Worm (Caenorhabditis elegans) whole organism, L1 larva: ENCODE results near the gene H20J04.4.

Experiments
- C04F5.9 ChIP-seq: sonication (generic microtip); optimal IDR thresholded peaks from 2 replicates; lab custom pipeline; 2016; ENCODE audit warnings: missing genetic modification characterization, missing compliant biosample characterization
- C16A3.4 ChIP-seq: fragments of 150-350 bp; optimal IDR thresholded peaks from 2 replicates; lab custom pipeline; 2014; ENCODE audit warnings: missing biosample characterization, missing genetic modification characterization
- C34B4.2 ChIP-seq: sonication (generic microtip); optimal IDR thresholded peaks from 2 replicates; lab custom pipeline; 2017; ENCODE audit warnings: mild to moderate bottlenecking, missing genetic modification characterization, missing compliant biosample characterization
- aly-2 ChIP-seq: fragments of 150-350 bp; optimal IDR thresholded peaks from 2 replicates; lab custom pipeline; 2014; ENCODE audit warnings: missing biosample characterization, missing genetic modification characterization
- ama-1 ChIP-seq: fragments of 150-350 bp; optimal IDR thresholded peaks from 2 replicates; lab custom pipeline; 2014
- blmp-1 ChIP-seq: fragments of 150-350 bp; optimal IDR thresholded peaks from 2 replicates; lab custom pipeline; 2014; ENCODE audit warnings: missing biosample characterization, missing genetic modification characterization
- ceh-8 ChIP-seq: fragments of 200-800 bp; sonication (Bioruptor generic); optimal IDR thresholded peaks from 2 replicates; lab custom pipeline; 2018; ENCODE audit warnings: mild to moderate bottlenecking, missing genetic modification characterization, moderate library complexity, missing compliant biosample characterization
- ceh-82 ChIP-seq, 3 experiments: fragments of 150-350 bp in 1 of 3; sonication (generic microtip) in 2 of 3; optimal IDR thresholded peaks; 2 replicates each; lab custom pipeline; 2014 to 2017; ENCODE audit warnings: missing biosample characterization in 3 of 3, missing genetic modification characterization in 3 of 3
- ceh-88 ChIP-seq: fragments of 200-800 bp; sonication (Bioruptor generic); IDR thresholded peaks from 2 replicates; pipeline ENCODE4 v1.3.6; 2022; ENCODE audit warnings: missing genetic modification characterization, missing compliant biosample characterization
- ces-1 ChIP-seq: fragments of 150-350 bp; optimal IDR thresholded peaks from 2 replicates; lab custom pipeline; 2014; ENCODE audit warnings: missing biosample characterization, missing genetic modification reagents, missing genetic modification characterization
- dpl-1 ChIP-seq, 3 experiments: fragments of 150-350 bp in 2 of 3; sonication (generic microtip) in 1 of 3; optimal IDR thresholded peaks; 2 replicates each; lab custom pipeline; 2014 to 2017; ENCODE audit warnings: missing biosample characterization in 3 of 3, missing genetic modification characterization in 3 of 3, missing genetic modification reagents in 3 of 3
- dsc-1 ChIP-seq: sonication (generic microtip); optimal IDR thresholded peaks from 2 replicates; lab custom pipeline; 2016; ENCODE audit warnings: mild to moderate bottlenecking, missing genetic modification characterization, missing compliant biosample characterization
- efl-3 ChIP-seq: fragments of 200-800 bp; sonication (Bioruptor generic); optimal IDR thresholded peaks from 2 replicates; lab custom pipeline; 2018; ENCODE audit warnings: mild to moderate bottlenecking, missing genetic modification characterization, missing compliant biosample characterization
- egl-27 ChIP-seq, 2 experiments: fragments of 150-350 bp in 1 of 2; sonication (generic microtip); optimal IDR thresholded peaks; 3 replicates each; lab custom pipeline; 2017 to 2018; ENCODE audit warnings: missing biosample characterization in 2 of 2, missing genetic modification characterization in 2 of 2, missing genetic modification reagents in 2 of 2
- elt-3 ChIP-seq, 6 experiments: fragments of 150-350 bp in 1 of 6; sonication (generic microtip); optimal IDR thresholded peaks; 2 replicates each; lab custom pipeline; 2017 to 2018; ENCODE audit warnings: missing biosample characterization in 6 of 6, missing genetic modification characterization in 6 of 6, inconsistent platforms in 1 of 6
- fkh-10 ChIP-seq: sonication (generic microtip); optimal IDR thresholded peaks from 2 replicates; lab custom pipeline; 2017; ENCODE audit warnings: missing biosample characterization, missing genetic modification reagents, missing genetic modification characterization
- fkh-4 ChIP-seq: sonication (generic microtip); optimal IDR thresholded peaks from 2 replicates; lab custom pipeline; 2016; ENCODE audit warnings: missing compliant biosample characterization, missing genetic modification characterization, borderline replicate concordance
- fkh-8 ChIP-seq: sonication (generic microtip); optimal IDR thresholded peaks from 2 replicates; lab custom pipeline; 2016; ENCODE audit warnings: mild to moderate bottlenecking, missing genetic modification characterization, missing compliant biosample characterization
- grh-1 ChIP-seq: fragments of 200-800 bp; sonication (Bioruptor generic); IDR thresholded peaks from 2 replicates; pipeline ENCODE4 v1.3.6; 2022; ENCODE audit warnings: missing genetic modification reagents, missing genetic modification characterization, missing compliant biosample characterization
- hlh-17 ChIP-seq: fragments of 200-800 bp; sonication (Bioruptor generic); optimal IDR thresholded peaks from 2 replicates; lab custom pipeline; 2018; ENCODE audit warnings: missing genetic modification characterization, mild to moderate bottlenecking, missing compliant biosample characterization, moderate library complexity, borderline replicate concordance
- isw-1 ChIP-seq: fragments of 200-800 bp; sonication (Bioruptor generic); IDR thresholded peaks from 2 replicates; pipeline ENCODE4 v1.3.6; 2022; ENCODE audit warnings: missing genetic modification characterization, missing compliant biosample characterization
- jun-1 ChIP-seq: fragments of 150-350 bp; optimal IDR thresholded peaks from 2 replicates; lab custom pipeline; 2014; ENCODE audit warnings: missing biosample characterization, missing genetic modification reagents, missing genetic modification characterization
- lin-13 ChIP-seq: fragments of 150-350 bp; optimal IDR thresholded peaks from 2 replicates; lab custom pipeline; 2014; ENCODE audit warnings: missing biosample characterization, missing genetic modification reagents, missing genetic modification characterization
- lin-15B ChIP-seq: fragments of 150-350 bp; sonication (generic microtip); optimal IDR thresholded peaks from 3 replicates; lab custom pipeline; 2014; ENCODE audit warnings: missing biosample characterization, missing genetic modification characterization
- lin-35 ChIP-seq, 2 experiments: fragments of 150-350 bp; optimal IDR thresholded peaks; 2 replicates each; lab custom pipeline; 2014; ENCODE audit warnings: missing biosample characterization in 2 of 2, missing genetic modification characterization in 2 of 2, missing genetic modification reagents in 2 of 2
- lin-39 ChIP-seq: fragments of 150-350 bp; optimal IDR thresholded peaks from 2 replicates; lab custom pipeline; 2014; ENCODE audit warnings: missing biosample characterization, missing genetic modification reagents, missing genetic modification characterization
- lir-3 ChIP-seq: sonication (generic microtip); optimal IDR thresholded peaks from 2 replicates; lab custom pipeline; 2016; ENCODE audit warnings: mild to moderate bottlenecking, missing genetic modification characterization, moderate library complexity, missing compliant biosample characterization; ENCODE audit not compliant: poor library complexity
- mab-9 ChIP-seq: fragments of 200-800 bp; sonication (Bioruptor generic); IDR thresholded peaks from 2 replicates; pipeline ENCODE4 v1.3.6; 2022; ENCODE audit warnings: missing genetic modification reagents, missing genetic modification characterization, missing compliant biosample characterization
- mef-2 ChIP-seq: fragments of 150-350 bp; optimal IDR thresholded peaks from 2 replicates; lab custom pipeline; 2014; ENCODE audit warnings: missing biosample characterization, missing genetic modification characterization
- nhr-71 ChIP-seq: sonication (generic microtip); optimal IDR thresholded peaks from 2 replicates; lab custom pipeline; 2016; ENCODE audit warnings: mild to moderate bottlenecking, missing genetic modification characterization, moderate library complexity, missing compliant biosample characterization
- nhr-77 ChIP-seq: fragments of 150-350 bp; optimal IDR thresholded peaks from 2 replicates; lab custom pipeline; 2014; ENCODE audit warnings: missing biosample characterization, missing genetic modification characterization
- nhr-85 ChIP-seq: sonication (generic microtip); peaks from one replicate; lab custom pipeline; 2016; ENCODE audit warnings: missing genetic modification characterization, inconsistent platforms, missing compliant biosample characterization
- pag-3 ChIP-seq: sonication (generic microtip); optimal IDR thresholded peaks from 2 replicates; lab custom pipeline; 2017; ENCODE audit warnings: missing genetic modification characterization, mild to moderate bottlenecking, missing compliant biosample characterization, antibody characterized with exemption, borderline replicate concordance; ENCODE audit not compliant: insufficient read depth
- pax-3 ChIP-seq: fragments of 200-800 bp; sonication (Bioruptor generic); optimal IDR thresholded peaks from 2 replicates; lab custom pipeline; 2018; ENCODE audit warnings: mild to moderate bottlenecking, missing genetic modification characterization, moderate library complexity, missing compliant biosample characterization
- pqm-1 ChIP-seq: sonication (generic microtip); optimal IDR thresholded peaks from 3 replicates; lab custom pipeline; 2017; ENCODE audit warnings: missing biosample characterization, missing genetic modification characterization
- rnt-1 ChIP-seq: sonication (generic microtip); optimal IDR thresholded peaks from 2 replicates; lab custom pipeline; 2016; ENCODE audit warnings: mild to moderate bottlenecking, missing genetic modification characterization, moderate library complexity, missing compliant biosample characterization
- skn-1 ChIP-seq: fragments of 150-350 bp; optimal IDR thresholded peaks from 2 replicates; lab custom pipeline; 2014; ENCODE audit warnings: missing biosample characterization, missing genetic modification characterization
- sox-4 ChIP-seq: sonication (generic microtip); optimal IDR thresholded peaks from 2 replicates; lab custom pipeline; 2016; ENCODE audit warnings: missing genetic modification characterization, missing compliant biosample characterization
- sptf-1 ChIP-seq: fragments of 150-350 bp; optimal IDR thresholded peaks from 2 replicates; lab custom pipeline; 2014; ENCODE audit warnings: missing biosample characterization, missing genetic modification characterization
- sup-37 ChIP-seq: fragments of 200-800 bp; sonication (Bioruptor generic); optimal IDR thresholded peaks from 2 replicates; lab custom pipeline; 2018; ENCODE audit warnings: mild to moderate bottlenecking, missing genetic modification characterization, missing compliant biosample characterization
- tlp-1 ChIP-seq: fragments of 150-350 bp; optimal IDR thresholded peaks from 2 replicates; lab custom pipeline; 2014; ENCODE audit warnings: missing biosample characterization, missing genetic modification characterization
- unc-130 ChIP-seq: fragments of 150-350 bp; optimal IDR thresholded peaks from 2 replicates; lab custom pipeline; 2017; ENCODE audit warnings: missing biosample characterization, missing genetic modification characterization, inconsistent platforms
- unc-30 ChIP-seq: sonication (generic microtip); optimal IDR thresholded peaks from 2 replicates; lab custom pipeline; 2017; ENCODE audit warnings: missing biosample characterization, missing genetic modification characterization
- unc-86 ChIP-seq: sonication (generic microtip); optimal IDR thresholded peaks from 2 replicates; lab custom pipeline; 2016; ENCODE audit warnings: missing genetic modification characterization, missing compliant biosample characterization
- unc-98 ChIP-seq: fragments of 200-800 bp; sonication (Bioruptor generic); IDR thresholded peaks from 2 replicates; pipeline ENCODE4 v1.3.6; 2022; ENCODE audit warnings: missing genetic modification characterization, missing compliant biosample characterization
- vab-15 ChIP-seq: sonication (generic microtip); optimal IDR thresholded peaks from 2 replicates; lab custom pipeline; 2017; ENCODE audit warnings: missing genotype, mild to moderate bottlenecking, missing genetic modification characterization, missing compliant biosample characterization
- xbp-1 ChIP-seq: sonication (generic microtip); optimal IDR thresholded peaks from 2 replicates; lab custom pipeline; 2016; ENCODE audit warnings: missing genetic modification characterization, missing compliant biosample characterization
- zag-1 ChIP-seq: fragments of 150-350 bp; optimal IDR thresholded peaks from 2 replicates; lab custom pipeline; 2014; ENCODE audit warnings: missing biosample characterization, missing genetic modification characterization
- ztf-11 ChIP-seq, 2 experiments: sonication (generic microtip); optimal IDR thresholded peaks; 2 replicates each; lab custom pipeline; 2016 to 2017; ENCODE audit warnings: missing genetic modification characterization in 2 of 2, missing biosample characterization in 1 of 2, missing compliant biosample characterization in 1 of 2
- ztf-4 ChIP-seq: fragments of 150-350 bp; optimal IDR thresholded peaks from 2 replicates; lab custom pipeline; 2014; ENCODE audit warnings: missing biosample characterization, missing genetic modification characterization

The H20J04.4 gene

DNA sequence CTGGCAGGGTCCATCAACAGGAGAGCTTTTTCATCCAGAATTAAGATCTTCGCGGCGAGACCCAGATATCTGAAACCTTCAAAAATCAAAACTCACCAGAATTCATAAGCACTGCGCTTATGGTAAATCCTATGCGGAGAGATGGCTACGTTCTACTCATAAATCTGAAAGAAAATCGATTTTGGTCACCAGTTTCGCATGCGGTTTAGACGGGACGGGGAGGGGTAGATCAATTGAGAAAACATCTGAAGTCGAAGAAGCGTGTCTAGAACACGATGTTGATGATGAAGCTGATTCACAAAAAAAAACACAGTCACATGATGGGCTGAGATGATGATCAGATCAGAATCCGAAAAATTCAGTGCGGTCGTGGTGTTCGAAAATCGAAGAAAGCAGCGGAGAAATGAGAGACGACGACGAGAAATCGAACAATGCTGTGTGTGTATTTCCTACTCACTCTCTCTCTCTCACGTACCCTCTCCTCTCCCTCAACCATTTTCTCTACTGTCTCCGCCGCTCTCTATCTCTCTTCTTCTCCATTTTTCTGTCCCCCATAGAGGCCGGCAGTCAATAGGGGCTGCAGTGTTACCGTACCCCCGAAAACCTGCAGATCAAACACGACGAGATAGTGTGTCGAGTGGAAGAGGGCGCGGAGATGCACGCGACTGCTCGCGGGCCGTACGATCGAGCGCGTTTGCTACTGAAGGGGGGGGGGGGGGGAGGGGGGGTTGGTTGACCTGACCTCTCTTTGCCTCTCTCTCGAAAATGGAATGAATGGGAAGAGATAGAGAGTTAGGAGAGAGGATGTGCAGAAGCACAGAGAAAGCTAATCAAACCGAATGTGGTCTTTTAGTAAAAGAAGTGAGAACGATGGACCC, 47.7 kb downstream of the H20J04.4 start, which contains the start of gene ntl-2:
TSS of gene ntl-2 (minus strand) at position 171 of the 878 bp plus-strand sequence.
- no peak for TF ChIP-seq unc-30 (tag; lab: Kevin White, UChicago)
- TF ChIP-seq efl-3 (GFP tag; lab: Kevin White, UChicago): peak; percentile 71
- peak; percentile 74 for TF ChIP-seq C04F5.9 (tag; lab: Kevin White, UChicago)
- TF ChIP-seq unc-98 (GFP tag; lab: Robert Waterston, UW): peak; percentile 48; the same call in 1 of the 2 replicates
- peak; percentile 95 for TF ChIP-seq unc-86
- peak; percentile 90 for TF ChIP-seq mab-9 (GFP tag; lab: Robert Waterston, UW)
- peak; percentile 23 for TF ChIP-seq fkh-4 (tag; lab: Kevin White, UChicago)
- no peak for TF ChIP-seq sptf-1 (tag; lab: Kevin White, UChicago)
- TF ChIP-seq C34B4.2 (tag; lab: Kevin White, UChicago): peak; percentile 70
- no peak for TF ChIP-seq tlp-1 (tag; lab: Kevin White, UChicago)
- peak; percentile 88 for TF ChIP-seq dsc-1 (tag; lab: Kevin White, UChicago)
- TF ChIP-seq zag-1 (tag; lab: Kevin White, UChicago): no peak
- TF ChIP-seq xbp-1 (tag; lab: Kevin White, UChicago): peak; percentile 86
- TF ChIP-seq isw-1 (GFP tag; lab: Robert Waterston, UW): peak; percentile 94
- peak; percentile 99 for TF ChIP-seq fkh-8 (tag; lab: Kevin White, UChicago)
- TF ChIP-seq nhr-85 (tag; lab: Kevin White, UChicago): peak; percentile 97
- TF ChIP-seq ceh-82 (tag; optimal IDR thresholded peaks at IDR 0.05; lab: Kevin White, UChicago): peak; percentile 89 to 97 (median 91)
- TF ChIP-seq ama-1 (lab: Kevin White, UChicago): peak; percentile 16
- peak; percentile 97 for TF ChIP-seq lin-13 (GFP tag; lab: Kevin White, UChicago)
- peak; percentile 59 for TF ChIP-seq blmp-1 (tag; lab: Kevin White, UChicago)
- peak; percentile 77 for TF ChIP-seq lin-39 (tag; lab: Kevin White, UChicago)
- TF ChIP-seq skn-1 (tag; lab: Kevin White, UChicago): peak; percentile 92
- peak; percentile 88 for TF ChIP-seq fkh-10 (GFP tag; lab: Kevin White, UChicago)
- TF ChIP-seq ztf-11 (tag; optimal IDR thresholded peaks at IDR 0.05; lab: Kevin White, UChicago): peak in 1 of 2 experiments; percentile 76
- TF ChIP-seq lir-3 (tag; lab: Kevin White, UChicago): peak; percentile 85
- peak; percentile 95 for TF ChIP-seq vab-15
- peak; percentile 47 for TF ChIP-seq pqm-1 (tag; lab: Kevin White, UChicago)
- peak; percentile 37 for TF ChIP-seq aly-2 (tag; lab: Kevin White, UChicago)
- TF ChIP-seq ceh-88 (GFP tag; lab: Robert Waterston, UW): peak; percentile 82
- peak; percentile 48 to 82 for TF ChIP-seq egl-27 (tag; optimal IDR thresholded peaks at IDR 0.05; lab: Kevin White, UChicago)
- no peak for TF ChIP-seq pag-3 (tag; lab: Kevin White, UChicago)
- TF ChIP-seq lin-15B (tag; lab: Kevin White, UChicago): peak; percentile 95
- TF ChIP-seq sox-4 (tag; lab: Kevin White, UChicago): peak; percentile 73
- TF ChIP-seq nhr-77 (tag; lab: Kevin White, UChicago): peak; percentile 97
- TF ChIP-seq grh-1 (GFP tag; lab: Robert Waterston, UW): peak; percentile 91
- peak; percentile 92 for TF ChIP-seq sup-37 (GFP tag; lab: Kevin White, UChicago)
- peak; percentile 97 for TF ChIP-seq pax-3 (tag; lab: Kevin White, UChicago)
- peak; percentile 95 for TF ChIP-seq jun-1 (tag; lab: Kevin White, UChicago)
- peak; percentile 98 for TF ChIP-seq nhr-71 (tag; lab: Kevin White, UChicago)
- peak; percentile 84 to 92 for TF ChIP-seq lin-35 (GFP tag; optimal IDR thresholded peaks at IDR 0.05; lab: Kevin White, UChicago)
- TF ChIP-seq ceh-8 (GFP tag; lab: Kevin White, UChicago): peak; percentile 99
- peak in 3 of 6 experiments; percentile 74 to 82 (median 77) for TF ChIP-seq elt-3 (tag; optimal IDR thresholded peaks at IDR 0.05; lab: Kevin White, UChicago)
- peak; percentile 88 for TF ChIP-seq unc-130
- TF ChIP-seq rnt-1 (tag; lab: Kevin White, UChicago): peak; percentile 96
- peak; percentile 82 to 85 (median 82) for TF ChIP-seq dpl-1 (GFP tag; optimal IDR thresholded peaks at IDR 0.05; lab: Kevin White, UChicago)
- TF ChIP-seq ces-1 (GFP tag; lab: Kevin White, UChicago): no peak
- no peak for TF ChIP-seq hlh-17 (GFP tag; lab: Kevin White, UChicago)
- peak; percentile 89 for TF ChIP-seq C16A3.4
- TF ChIP-seq ztf-4 (tag; lab: Kevin White, UChicago): peak; percentile 89
- TF ChIP-seq mef-2: peak; percentile 77
